Worm (Caenorhabditis elegans): ENCODE measurements around the gene rbmx-2.

Gene rbmx-2

DNA sequence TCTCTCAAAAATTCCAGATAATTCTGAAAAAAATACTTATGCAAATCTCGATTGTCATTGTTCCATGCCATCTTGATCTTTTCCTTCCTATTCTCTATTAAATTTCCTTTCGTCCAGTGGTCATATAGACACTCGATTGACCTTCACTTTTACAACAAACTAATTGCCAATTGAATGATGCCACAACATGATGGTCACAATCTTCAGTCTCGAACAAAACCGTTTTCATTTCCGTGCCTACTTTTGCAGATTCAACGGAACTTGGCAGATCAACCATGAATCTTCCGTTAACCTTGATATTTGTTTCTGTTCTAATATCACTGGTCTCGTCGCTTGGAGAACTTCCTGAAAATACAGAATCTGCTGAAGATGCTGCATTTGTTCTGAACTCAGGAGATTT, 23.3 kb downstream of the rbmx-2 start, which contains the start of gene F40H3.2:
TSS of gene F40H3.2 (plus strand) at position 250 of the 400 bp plus-strand sequence.
- TF ChIP-seq ref-1 (GFP tag; conservative IDR thresholded peaks at IDR 0.05) = no peak
- TF ChIP-seq cog-1 (tag; optimal IDR thresholded peaks at IDR 0.05) = no peak
- no peak for TF ChIP-seq ztf-23 (GFP tag; IDR thresholded peaks at IDR 0.05)
- no peak for TF ChIP-seq tab-1 (GFP tag; IDR thresholded peaks at IDR 0.05)
- no peak for TF ChIP-seq med-1 (GFP tag; optimal IDR thresholded peaks at IDR 0.05; ENCODE audit: insufficient read depth)
- no peak for TF ChIP-seq ztf-29 (GFP tag; IDR thresholded peaks at IDR 0.05)
- no peak for TF ChIP-seq klf-2 (GFP tag; conservative IDR thresholded peaks at IDR 0.05)
- TF ChIP-seq flt-1 (GFP tag; IDR thresholded peaks at IDR 0.05) = no peak
- no peak for TF ChIP-seq T22C8.4 (GFP tag; IDR thresholded peaks at IDR 0.05)

ce11 chrII:6171228-6171627, 25.5 kb downstream of the rbmx-2 start, which contains the start of gene F40H3.3:
Gene F40H3.3 (plus strand): TSS chrII:6171507.
- TF ChIP-seq ref-1 (GFP tag; conservative IDR thresholded peaks at IDR 0.05) = no peak
- TF ChIP-seq tab-1 (GFP tag; IDR thresholded peaks at IDR 0.05) = no peak
- TF ChIP-seq ztf-23 (GFP tag; IDR thresholded peaks at IDR 0.05) = no peak
- TF ChIP-seq T22C8.4 (GFP tag; IDR thresholded peaks at IDR 0.05) = no peak
- TF ChIP-seq flt-1 (GFP tag; IDR thresholded peaks at IDR 0.05) = no peak
- no peak for TF ChIP-seq med-1 (GFP tag; optimal IDR thresholded peaks at IDR 0.05; ENCODE audit: insufficient read depth)
- TF ChIP-seq ztf-29 (GFP tag; IDR thresholded peaks at IDR 0.05) = no peak
- no peak for TF ChIP-seq cog-1 (tag; optimal IDR thresholded peaks at IDR 0.05)
- no peak for TF ChIP-seq klf-2 (GFP tag; conservative IDR thresholded peaks at IDR 0.05)

DNA sequence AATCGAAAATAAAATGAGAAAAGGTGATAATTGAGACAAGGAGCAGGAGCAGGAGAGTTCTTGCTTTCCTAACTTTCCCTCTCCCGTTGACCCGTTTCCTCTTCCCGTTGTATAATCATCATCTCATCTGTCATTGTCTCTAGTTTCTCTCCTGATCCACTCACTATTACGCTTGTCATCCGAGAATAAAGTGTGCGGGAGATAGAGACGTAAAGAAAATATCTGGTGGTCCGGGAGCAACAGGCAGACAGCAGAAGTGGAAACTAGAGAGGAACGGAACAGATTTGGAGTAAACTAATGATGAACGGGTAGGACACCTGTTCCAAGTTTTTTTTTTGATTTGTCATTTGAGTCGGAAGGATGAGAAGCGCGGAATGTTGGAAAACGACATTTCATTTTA, 26.5 kb downstream of the rbmx-2 start:
- TF ChIP-seq ref-1 (GFP tag; conservative IDR thresholded peaks at IDR 0.05) (no peak), T22C8.4 (GFP tag; IDR thresholded peaks at IDR 0.05) (no peak), cog-1 (tag; optimal IDR thresholded peaks at IDR 0.05) (no peak)

ce11 chrII:6169156-6169555, 27.6 kb downstream of the rbmx-2 start, which contains the start of gene hst-3.1:
Gene hst-3.1 (minus strand): TSS chrII:6169256.
- TF ChIP-seq ztf-29 (GFP tag; IDR thresholded peaks at IDR 0.05) (no peak), T22C8.4 (GFP tag; IDR thresholded peaks at IDR 0.05) (no peak), tab-1 (GFP tag; IDR thresholded peaks at IDR 0.05) (no peak)

- TF ChIP-seq cog-1 (tag; optimal IDR thresholded peaks at IDR 0.05) (no peak), ztf-29 (GFP tag; IDR thresholded peaks at IDR 0.05) (no peak), med-1 (GFP tag; optimal IDR thresholded peaks at IDR 0.05; ENCODE audit: insufficient read depth) (no peak), T22C8.4 (GFP tag; IDR thresholded peaks at IDR 0.05) (no peak), flt-1 (GFP tag; IDR thresholded peaks at IDR 0.05) (no peak), tab-1 (GFP tag; IDR thresholded peaks at IDR 0.05) (no peak), ref-1 (GFP tag; conservative IDR thresholded peaks at IDR 0.05) (no peak), klf-2 (GFP tag; conservative IDR thresholded peaks at IDR 0.05) (no peak), ztf-23 (GFP tag; IDR thresholded peaks at IDR 0.05) (no peak)
These were observed 28.0 kb downstream of the rbmx-2 start for ce11 chrII:6168714-6169113.

DNA sequence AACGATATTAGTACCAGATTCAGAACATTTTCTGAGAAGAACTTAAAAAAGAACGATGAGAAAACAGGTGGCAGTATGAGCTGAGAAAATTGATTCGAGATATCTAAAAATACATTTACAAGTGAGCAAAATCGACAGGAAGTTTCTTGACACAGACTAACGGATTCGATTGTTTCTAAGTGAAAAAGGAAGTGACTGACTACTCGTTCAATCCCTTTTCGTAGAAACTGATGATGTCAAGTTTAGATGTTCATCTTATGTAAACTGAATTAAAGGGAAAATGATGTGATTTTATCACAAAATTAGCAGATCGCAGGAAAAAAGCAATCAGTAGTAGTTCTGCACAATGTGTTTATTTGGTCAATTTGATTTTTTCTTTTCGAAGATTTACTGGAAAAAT, 31.6 kb downstream of the rbmx-2 start:
- TF ChIP-seq med-1 (GFP tag; optimal IDR thresholded peaks at IDR 0.05; ENCODE audit: insufficient read depth) = no peak
- TF ChIP-seq ref-1 (GFP tag; conservative IDR thresholded peaks at IDR 0.05) = no peak

DNA sequence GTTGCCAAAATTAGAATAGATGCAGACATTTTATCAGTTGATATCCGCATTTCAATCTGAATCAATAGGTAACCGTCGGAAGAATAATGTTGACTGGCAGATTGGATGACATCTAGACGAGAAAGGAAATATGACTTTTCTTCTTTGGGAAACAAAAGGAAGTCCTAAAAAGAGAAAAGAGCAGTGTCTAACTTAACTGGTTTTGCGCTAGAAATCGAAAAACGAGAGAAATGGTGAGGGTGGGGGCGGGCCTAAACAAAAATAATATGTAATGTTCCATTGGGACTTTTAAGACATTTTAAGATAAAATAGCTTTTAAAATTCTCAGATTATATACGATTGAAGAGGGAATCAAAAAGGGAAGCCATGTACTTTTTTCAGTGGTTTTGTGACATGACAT, 35.8 kb downstream of the rbmx-2 start, which contains the start of gene exp-1:
TSS of gene exp-1 (minus strand) at position 101 of the 400 bp plus-strand sequence.
- TF ChIP-seq ref-1 (GFP tag; conservative IDR thresholded peaks at IDR 0.05) = no peak
- TF ChIP-seq ztf-29 (GFP tag; IDR thresholded peaks at IDR 0.05) = no peak
- TF ChIP-seq tab-1 (GFP tag; IDR thresholded peaks at IDR 0.05) = no peak
- TF ChIP-seq flt-1 (GFP tag; IDR thresholded peaks at IDR 0.05) = no peak

- no peak for TF ChIP-seq ztf-29 (GFP tag; IDR thresholded peaks at IDR 0.05)
- no peak for TF ChIP-seq med-1 (GFP tag; optimal IDR thresholded peaks at IDR 0.05; ENCODE audit: insufficient read depth)
- no peak for TF ChIP-seq tab-1 (GFP tag; IDR thresholded peaks at IDR 0.05)
- TF ChIP-seq ztf-23 (GFP tag; IDR thresholded peaks at IDR 0.05) = no peak
- TF ChIP-seq T22C8.4 (GFP tag; IDR thresholded peaks at IDR 0.05) = no peak
- no peak for TF ChIP-seq flt-1 (GFP tag; IDR thresholded peaks at IDR 0.05)
- no peak for TF ChIP-seq klf-2 (GFP tag; conservative IDR thresholded peaks at IDR 0.05)
These were observed 38.6 kb downstream of the rbmx-2 start for ce11 chrII:6158111-6158510.

DNA sequence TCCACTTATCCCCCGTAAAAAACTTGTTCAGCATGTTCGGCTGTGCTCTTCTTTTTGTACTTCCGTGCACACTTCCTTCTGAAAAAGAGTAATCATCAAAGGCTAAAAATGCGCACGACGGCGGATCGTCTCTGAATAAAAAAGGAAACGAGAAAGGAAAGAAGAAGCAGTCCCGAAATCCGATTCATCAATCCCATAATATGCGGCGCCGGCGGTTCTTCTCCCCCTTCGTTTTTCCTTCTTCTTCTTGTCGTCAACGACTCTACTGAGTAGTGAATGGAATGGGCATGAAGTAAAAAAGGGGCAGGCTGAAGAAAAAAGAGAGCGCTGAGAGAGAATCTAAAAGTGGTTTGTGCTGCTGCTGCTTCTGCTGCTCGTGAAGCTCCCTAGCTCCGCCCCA, 47.3 kb downstream of the rbmx-2 start:
- TF ChIP-seq klf-2 (GFP tag; conservative IDR thresholded peaks at IDR 0.05) = no peak
- no peak for TF ChIP-seq ztf-23 (GFP tag; IDR thresholded peaks at IDR 0.05)
- no peak for TF ChIP-seq ztf-29 (GFP tag; IDR thresholded peaks at IDR 0.05)
- no peak for TF ChIP-seq cog-1 (tag; optimal IDR thresholded peaks at IDR 0.05)
- no peak for TF ChIP-seq med-1 (GFP tag; optimal IDR thresholded peaks at IDR 0.05; ENCODE audit: insufficient read depth)
- no peak for TF ChIP-seq ref-1 (GFP tag; conservative IDR thresholded peaks at IDR 0.05)
- no peak for TF ChIP-seq flt-1 (GFP tag; IDR thresholded peaks at IDR 0.05)

DNA sequence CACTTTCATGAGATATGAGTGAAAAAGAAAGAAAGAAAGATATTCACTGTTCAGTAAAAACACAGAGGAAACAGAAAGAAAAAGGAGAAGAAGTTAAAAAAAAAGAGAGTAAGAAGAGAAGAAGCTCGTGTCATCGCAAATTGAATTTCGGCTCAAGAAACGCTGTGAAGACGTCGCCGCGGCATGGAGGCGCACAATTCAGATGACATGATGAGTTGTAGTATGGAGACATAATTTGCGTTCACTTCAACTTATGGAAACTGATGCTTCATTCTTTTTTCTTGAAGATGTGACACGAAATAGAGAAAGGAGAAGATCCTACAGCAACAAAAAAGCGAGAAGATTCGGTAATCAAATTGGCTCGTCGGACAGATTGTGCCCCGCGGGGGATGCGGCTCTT, 48.4 kb downstream of the rbmx-2 start:
- TF ChIP-seq ref-1 (GFP tag; conservative IDR thresholded peaks at IDR 0.05) = no peak
- TF ChIP-seq klf-2 (GFP tag; conservative IDR thresholded peaks at IDR 0.05) = no peak
- no peak for TF ChIP-seq ztf-23 (GFP tag; IDR thresholded peaks at IDR 0.05)
- TF ChIP-seq cog-1 (tag; optimal IDR thresholded peaks at IDR 0.05) = no peak
- TF ChIP-seq tab-1 (GFP tag; IDR thresholded peaks at IDR 0.05) = no peak
- TF ChIP-seq T22C8.4 (GFP tag; IDR thresholded peaks at IDR 0.05) = no peak
- no peak for TF ChIP-seq flt-1 (GFP tag; IDR thresholded peaks at IDR 0.05)
- TF ChIP-seq med-1 (GFP tag; optimal IDR thresholded peaks at IDR 0.05; ENCODE audit: insufficient read depth) = no peak
- TF ChIP-seq ztf-29 (GFP tag; IDR thresholded peaks at IDR 0.05) = no peak

ce11 chrII:6147131-6147530, 49.6 kb downstream of the rbmx-2 start:
- TF ChIP-seq cog-1 (tag; optimal IDR thresholded peaks at IDR 0.05) = no peak
- TF ChIP-seq klf-2 (GFP tag; conservative IDR thresholded peaks at IDR 0.05) = no peak
- TF ChIP-seq ref-1 (GFP tag; conservative IDR thresholded peaks at IDR 0.05) = no peak
- no peak for TF ChIP-seq med-1 (GFP tag; optimal IDR thresholded peaks at IDR 0.05; ENCODE audit: insufficient read depth)
- no peak for TF ChIP-seq tab-1 (GFP tag; IDR thresholded peaks at IDR 0.05)
- TF ChIP-seq ztf-29 (GFP tag; IDR thresholded peaks at IDR 0.05) = no peak
- no peak for TF ChIP-seq flt-1 (GFP tag; IDR thresholded peaks at IDR 0.05)
- no peak for TF ChIP-seq ztf-23 (GFP tag; IDR thresholded peaks at IDR 0.05)
- no peak for TF ChIP-seq T22C8.4 (GFP tag; IDR thresholded peaks at IDR 0.05)
